Worm (Caenorhabditis elegans): ENCODE measurements around the gene paic-1.

- TF ChIP-seq ceh-19 (GFP tag; optimal IDR thresholded peaks at IDR 0.05) (no peak), pat-9 (tag; optimal IDR thresholded peaks at IDR 0.05) (no peak)
Observed at ce11 chrII:4367923-4368322, 4.4 kb downstream of the paic-1 start, which contains the start of gene try-9.
